Fruit fly (Drosophila melanogaster) whole organism, embryonic: Measurements from ENCODE around the gene GstD7.

Experiments
- Awh ChIP-seq: fragments of 200-800 bp; sonication (Bioruptor generic); IDR thresholded peaks from 2 replicates; pipeline ENCODE4, ENCODE4 v1.3.6; 2022; ENCODE audit warnings: missing biosample characterization, missing genetic modification characterization
- CG17328 ChIP-seq: fragments of 200-800 bp; sonication (Bioruptor generic); IDR thresholded peaks from 2 replicates; pipeline ENCODE4 v1.3.6; 2022; ENCODE audit warnings: missing biosample characterization, missing genetic modification characterization
- CG6813 ChIP-seq: fragments of 200-800 bp; sonication (Bioruptor generic); optimal IDR thresholded peaks from 2 replicates; lab custom pipeline; 2017; ENCODE audit warnings: missing biosample characterization, missing genetic modification characterization, mild to moderate bottlenecking, moderate library complexity, missing genetic modification reagents
- CG7372 ChIP-seq: fragments of 200-800 bp; sonication (Bioruptor generic); IDR thresholded peaks from 2 replicates; pipeline ENCODE4 v1.3.6; 2022; ENCODE audit warnings: missing biosample characterization, missing genetic modification characterization
- CG8388 ChIP-seq: fragments of 200-800 bp; sonication (Bioruptor generic); optimal IDR thresholded peaks from 2 replicates; lab custom pipeline; 2019; ENCODE audit warnings: missing biosample characterization, mild to moderate bottlenecking, missing genetic modification characterization, moderate library complexity
- HLH4C ChIP-seq: fragments of 200-800 bp; sonication (Bioruptor generic); IDR thresholded peaks from 3 replicates; pipeline ENCODE4 v1.3.6; 2022; ENCODE audit warnings: missing biosample characterization, missing genetic modification characterization; ENCODE audit not compliant: partially characterized antibody
- Ptx1 ChIP-seq: fragments of 200-800 bp; sonication (Bioruptor generic); IDR thresholded peaks from 2 replicates; pipeline ENCODE4 v1.3.6; 2022; ENCODE audit warnings: missing biosample characterization, missing genetic modification characterization
- Sin3A ChIP-seq: fragments of >200 bp; optimal IDR thresholded peaks from 2 replicates; lab custom pipeline; 2018
- Ssrp ChIP-seq: fragments of 200-800 bp; sonication (Bioruptor generic); optimal IDR thresholded peaks from 2 replicates; lab custom pipeline; 2018; ENCODE audit warnings: missing biosample characterization, mild to moderate bottlenecking, missing genetic modification characterization, moderate library complexity
- insv ChIP-seq, 2 experiments: fragments of 200-800 bp; sonication (Bioruptor generic); optimal IDR thresholded peaks; 3 replicates each; lab custom pipeline; 2016 to 2018; ENCODE audit warnings: missing biosample characterization in 2 of 2, missing genetic modification characterization in 2 of 2
- psq ChIP-seq: fragments of 200-800 bp; sonication (Bioruptor generic); optimal IDR thresholded peaks from 2 replicates; lab custom pipeline; 2017; ENCODE audit warnings: missing biosample characterization, missing genetic modification characterization
- wdn ChIP-seq: fragments of 200-800 bp; sonication (Bioruptor generic); IDR thresholded peaks from 2 replicates; pipeline ENCODE4 v1.3.6; 2022; ENCODE audit warnings: missing biosample characterization, missing genetic modification characterization

dm6 chr3R:12365264-12365840, 12.9 kb upstream of the GstD7 start, which contains the start of gene GstD10:
- no peak for TF ChIP-seq wdn (GFP tag; lab: Robert Waterston, UW)
- TF ChIP-seq CG6813 (GFP tag; lab: Kevin White, UChicago) = no peak
- TF ChIP-seq insv (GFP tag; optimal IDR thresholded peaks at IDR 0.05; lab: Kevin White, UChicago) = no peak
- TF ChIP-seq Awh = no peak
- TF ChIP-seq CG8388 (GFP tag; lab: Kevin White, UChicago) = no peak
- no peak for TF ChIP-seq Ptx1 (GFP tag; lab: Robert Waterston, UW)
- TF ChIP-seq HLH4C = no peak
- no peak for TF ChIP-seq CG7372 (GFP tag; lab: Robert Waterston, UW)
- no peak for TF ChIP-seq Ssrp (tag; lab: Kevin White, UChicago)
- no peak for TF ChIP-seq psq (GFP tag; lab: Kevin White, UChicago)
- no peak for TF ChIP-seq Sin3A
- TF ChIP-seq CG17328 = no peak
